Worm (Caenorhabditis elegans): ENCODE results near the gene tag-281.

- TF ChIP-seq nhr-77 (tag; optimal IDR thresholded peaks at IDR 0.05), result no peak
- TF ChIP-seq R02D3.7 (tag; optimal IDR thresholded peaks at IDR 0.05), result no peak
- no peak for TF ChIP-seq elt-3 (tag; optimal IDR thresholded peaks at IDR 0.05)
These were observed 11.3 kb upstream of the tag-281 start, which contains the start of gene srh-27 for ce11 chrII:12448241-12448640.
